Worm (Caenorhabditis elegans) whole organism, L4 larva: Measurements from ENCODE around the gene T05H4.3.

Source experiments
- ZK546.5 ChIP-seq, 2 experiments: sonication (generic microtip); optimal IDR thresholded peaks; 2 replicates each; lab custom pipeline; 2017; ENCODE audit warnings: missing biosample characterization in 2 of 2, missing genetic modification characterization in 2 of 2
- nhr-6 ChIP-seq: fragments of 150-350 bp; optimal IDR thresholded peaks from 2 replicates; lab custom pipeline; 2014; ENCODE audit warnings: missing biosample characterization, missing genetic modification characterization

DNA sequence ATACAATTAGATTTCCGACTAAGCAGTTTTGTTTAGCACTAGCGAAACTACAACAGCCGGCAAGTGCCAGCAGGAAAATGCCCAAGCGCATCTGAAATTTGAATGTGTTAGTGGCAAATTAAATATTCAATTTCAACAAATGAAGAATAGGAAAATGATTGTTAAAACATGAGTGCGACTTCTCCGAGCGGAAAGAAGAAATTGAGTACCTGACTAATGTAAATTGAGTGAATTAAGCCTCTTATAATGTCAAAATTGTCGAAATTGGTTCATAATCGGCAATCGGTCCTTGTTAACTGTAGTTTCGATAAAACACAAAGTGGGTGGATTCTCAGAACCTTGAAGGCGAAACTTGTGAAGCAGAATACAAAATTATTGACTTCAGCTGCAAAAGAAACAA is 42.3 kb upstream of the T05H4.3 start, which contains the start of gene gfi-1:
- TF ChIP-seq ZK546.5 (tag; optimal IDR thresholded peaks at IDR 0.05; lab: Kevin White, UChicago), result no peak
- no peak for TF ChIP-seq nhr-6 (tag; lab: Kevin White, UChicago)
